Fruit fly (Drosophila melanogaster) whole organism, embryonic: Measurements from ENCODE around the gene CG31313.
A peak's percentile ranks its signal among the peaks of the same experiment; 100 is the strongest.

Source experiments
- Adf1 ChIP-seq: fragments of 200-800 bp; sonication (Bioruptor generic); IDR thresholded peaks from 2 replicates; pipeline ENCODE4 v1.3.6; 2022; ENCODE audit warnings: missing biosample characterization, missing genetic modification characterization
- Bdp1 ChIP-seq: fragments of 200-800 bp; sonication (Bioruptor generic); optimal IDR thresholded peaks from 3 replicates; lab custom pipeline; 2016; ENCODE audit warnings: missing biosample characterization, missing genetic modification characterization
- CG12236 ChIP-seq: fragments of 200-800 bp; sonication (Bioruptor generic); optimal IDR thresholded peaks from 2 replicates; lab custom pipeline; 2016; ENCODE audit warnings: missing biosample characterization, missing genetic modification characterization
- CG1233 ChIP-seq: fragments of 200-800 bp; sonication (Bioruptor generic); optimal IDR thresholded peaks from 4 replicates; lab custom pipeline; 2018; ENCODE audit warnings: missing biosample characterization, mild to moderate bottlenecking, missing genetic modification characterization
- CG12659 ChIP-seq: fragments of 200-800 bp; sonication (Bioruptor generic); optimal IDR thresholded peaks from 3 replicates; lab custom pipeline; 2017; ENCODE audit warnings: mild to moderate bottlenecking, missing biosample characterization, missing genetic modification reagents, missing genetic modification characterization
- CG13775 ChIP-seq: fragments of 200-800 bp; sonication (Bioruptor generic); optimal IDR thresholded peaks from 3 replicates; lab custom pipeline; 2017; ENCODE audit warnings: missing biosample characterization, mild to moderate bottlenecking, missing genetic modification characterization
- CG18476 ChIP-seq: fragments of 200-800 bp; sonication (Bioruptor generic); optimal IDR thresholded peaks from 2 replicates; lab custom pipeline; 2016; ENCODE audit warnings: missing biosample characterization, mild to moderate bottlenecking, missing genetic modification characterization
- CG30431 ChIP-seq: fragments of 200-800 bp; sonication (Bioruptor generic); optimal IDR thresholded peaks from 2 replicates; lab custom pipeline; 2017; ENCODE audit warnings: missing biosample characterization, missing genetic modification characterization
- CG31388 ChIP-seq: fragments of 200-800 bp; sonication (Bioruptor generic); optimal IDR thresholded peaks from 2 replicates; lab custom pipeline; 2016; ENCODE audit warnings: missing biosample characterization, missing genetic modification characterization
- CG4424 ChIP-seq: fragments of 200-800 bp; sonication (Bioruptor generic); optimal IDR thresholded peaks from 3 replicates; lab custom pipeline; 2016; ENCODE audit warnings: missing biosample characterization, missing genetic modification characterization
- CG4707 ChIP-seq: fragments of 200-800 bp; sonication (Bioruptor generic); optimal IDR thresholded peaks from 2 replicates; lab custom pipeline; 2018; ENCODE audit warnings: missing biosample characterization, mild to moderate bottlenecking, missing genetic modification characterization, moderate library complexity
- CG8089 ChIP-seq: fragments of 200-800 bp; sonication (Bioruptor generic); optimal IDR thresholded peaks from 3 replicates; lab custom pipeline; 2016; ENCODE audit warnings: missing biosample characterization, missing genetic modification characterization
- CG8388 ChIP-seq: fragments of 200-800 bp; sonication (Bioruptor generic); optimal IDR thresholded peaks from 2 replicates; lab custom pipeline; 2019; ENCODE audit warnings: missing biosample characterization, mild to moderate bottlenecking, missing genetic modification characterization, moderate library complexity
- CG8478 ChIP-seq: fragments of >200 bp; optimal IDR thresholded peaks from 2 replicates; lab custom pipeline; 2018
- CG8765 ChIP-seq: fragments of 200-800 bp; sonication (Bioruptor generic); IDR thresholded peaks from 2 replicates; pipeline ENCODE4 v1.3.6; 2022; ENCODE audit warnings: missing biosample characterization, missing genetic modification characterization
- D ChIP-seq, 2 experiments: fragments of 200-800 bp in 1 of 2; fragments of >200 bp in 1 of 2; sonication (Bioruptor generic) in 1 of 2; optimal IDR thresholded peaks; 2 replicates in 1 of 2; 3 replicates in 1 of 2; lab custom pipeline; 2017; ENCODE audit warnings: mild to moderate bottlenecking in 1 of 2, missing biosample characterization in 1 of 2, missing genetic modification characterization in 1 of 2, missing genetic modification reagents in 1 of 2
- Dfd ChIP-seq, 2 experiments: fragments of >200 bp; optimal IDR thresholded peaks; 2 replicates each; lab custom pipeline; 2017; ENCODE audit warnings: missing biosample characterization in 2 of 2, missing genetic modification characterization in 2 of 2
- HLH3B ChIP-seq: fragments of 200-800 bp; sonication (Bioruptor generic); IDR thresholded peaks from 2 replicates; pipeline ENCODE4 v1.3.6; 2022; ENCODE audit warnings: missing biosample characterization, missing genetic modification characterization
- HLH54F ChIP-seq: fragments of 200-800 bp; sonication (Bioruptor generic); optimal IDR thresholded peaks from 3 replicates; lab custom pipeline; 2016; ENCODE audit warnings: missing biosample characterization, missing genetic modification characterization
- Hmx ChIP-seq: fragments of 200-800 bp; sonication (Bioruptor generic); optimal IDR thresholded peaks from 2 replicates; lab custom pipeline; 2016; ENCODE audit warnings: missing biosample characterization, missing genetic modification characterization
- Hr3 ChIP-seq: fragments of 200-800 bp; sonication (Bioruptor generic); optimal IDR thresholded peaks from 3 replicates; lab custom pipeline; 2016; ENCODE audit warnings: missing biosample characterization, missing genetic modification characterization
- Myb ChIP-seq: fragments of 200-800 bp; sonication (Bioruptor generic); optimal IDR thresholded peaks from 2 replicates; lab custom pipeline; 2016; ENCODE audit warnings: missing biosample characterization, missing genetic modification characterization
- NFAT ChIP-seq: fragments of 200-800 bp; sonication (Bioruptor generic); IDR thresholded peaks from 2 replicates; pipeline ENCODE4 v1.3.6; 2022; ENCODE audit warnings: missing biosample characterization, missing genetic modification characterization
- NK7.1 ChIP-seq: fragments of 200-800 bp; sonication (Bioruptor generic); optimal IDR thresholded peaks from 3 replicates; lab custom pipeline; 2016; ENCODE audit warnings: missing biosample characterization, missing genetic modification characterization
- Nf-YB ChIP-seq: fragments of 200-800 bp; sonication (Bioruptor generic); optimal IDR thresholded peaks from 3 replicates; lab custom pipeline; 2019; ENCODE audit warnings: missing biosample characterization, mild to moderate bottlenecking, missing genetic modification characterization, moderate library complexity
- Poxn ChIP-seq: fragments of 200-800 bp; sonication (Bioruptor generic); IDR thresholded peaks from 2 replicates; pipeline ENCODE4 v1.3.6; 2022; ENCODE audit warnings: missing biosample characterization, missing genetic modification characterization
- Rfx ChIP-seq: fragments of 200-800 bp; sonication (Bioruptor generic); IDR thresholded peaks from 2 replicates; pipeline ENCODE4 v1.3.6; 2022; ENCODE audit warnings: missing biosample characterization, missing genetic modification characterization
- Rx ChIP-seq: fragments of 200-800 bp; sonication (Bioruptor generic); IDR thresholded peaks from 2 replicates; pipeline ENCODE4 v1.3.6; 2022; ENCODE audit warnings: missing biosample characterization, missing genetic modification characterization
- Sin3A ChIP-seq: fragments of >200 bp; optimal IDR thresholded peaks from 2 replicates; lab custom pipeline; 2018
- Sox100B ChIP-seq: fragments of 200-800 bp; sonication (Bioruptor generic); optimal IDR thresholded peaks from 3 replicates; lab custom pipeline; 2018; ENCODE audit warnings: missing biosample characterization, mild to moderate bottlenecking, missing genetic modification characterization
- abd-A ChIP-seq: fragments of 200-800 bp; sonication (Bioruptor generic); optimal IDR thresholded peaks from 3 replicates; lab custom pipeline; 2019; ENCODE audit warnings: missing biosample characterization, mild to moderate bottlenecking, missing genetic modification characterization, moderate library complexity
- dmrt11E ChIP-seq: fragments of 200-800 bp; sonication (Bioruptor generic); optimal IDR thresholded peaks from 3 replicates; lab custom pipeline; 2018; ENCODE audit warnings: missing biosample characterization, mild to moderate bottlenecking, missing genetic modification characterization, moderate library complexity
- esg ChIP-seq: fragments of 200-800 bp; sonication (Bioruptor generic); conservative IDR thresholded peaks from 2 replicates; pipeline ENCODE4 v1.3.6; 2022; ENCODE audit warnings: missing biosample characterization, missing genetic modification characterization
- fu2 ChIP-seq: fragments of 200-800 bp; sonication (Bioruptor generic); optimal IDR thresholded peaks from 2 replicates; lab custom pipeline; 2016; ENCODE audit warnings: missing biosample characterization, missing genetic modification characterization
- klu ChIP-seq: fragments of 200-800 bp; sonication (Bioruptor generic); IDR thresholded peaks from 2 replicates; pipeline ENCODE4 v1.3.6; 2022; ENCODE audit warnings: missing biosample characterization, missing genetic modification characterization
- mld ChIP-seq: fragments of 200-800 bp; sonication (Bioruptor generic); IDR thresholded peaks from 3 replicates; pipeline ENCODE4 v1.3.6; 2022; ENCODE audit warnings: missing biosample characterization, missing genetic modification characterization; ENCODE audit not compliant: partially characterized antibody
- nerfin-2 ChIP-seq: fragments of 200-800 bp; sonication (Bioruptor generic); IDR thresholded peaks from 2 replicates; pipeline ENCODE4 v1.3.6; 2022; ENCODE audit warnings: missing biosample characterization, missing genetic modification characterization; ENCODE audit not compliant: partially characterized antibody
- org-1 ChIP-seq: fragments of 200-800 bp; sonication (Bioruptor generic); optimal IDR thresholded peaks from 2 replicates; lab custom pipeline; 2017; ENCODE audit warnings: missing biosample characterization, missing genetic modification characterization
- otp ChIP-seq: fragments of 200-800 bp; sonication (Bioruptor generic); IDR thresholded peaks from 3 replicates; pipeline ENCODE4, ENCODE4 v1.3.6; 2022; ENCODE audit warnings: missing biosample characterization, missing genetic modification characterization
- phol ChIP-seq: fragments of 200-800 bp; sonication (Bioruptor generic); optimal IDR thresholded peaks from 3 replicates; lab custom pipeline; 2018; ENCODE audit warnings: missing biosample characterization, mild to moderate bottlenecking, missing genetic modification characterization, moderate library complexity
- repo ChIP-seq: fragments of 200-800 bp; sonication (Bioruptor generic); optimal IDR thresholded peaks from 2 replicates; lab custom pipeline; 2016; ENCODE audit warnings: missing biosample characterization, missing genetic modification characterization
- sd ChIP-seq: fragments of 200-800 bp; sonication (Bioruptor generic); optimal IDR thresholded peaks from 3 replicates; lab custom pipeline; 2018; ENCODE audit warnings: missing biosample characterization, mild to moderate bottlenecking, missing genetic modification characterization, moderate library complexity
- sens ChIP-seq: fragments of 200-800 bp; sonication (Bioruptor generic); peaks from one replicate; lab custom pipeline; 2016; ENCODE audit warnings: missing biosample characterization, missing genetic modification characterization
- sna ChIP-seq: fragments of 200-800 bp; sonication (Bioruptor generic); IDR thresholded peaks from 2 replicates; pipeline ENCODE4 v1.3.6; 2022; ENCODE audit warnings: missing biosample characterization, missing genetic modification characterization; ENCODE audit not compliant: partially characterized antibody
- ssp ChIP-seq: fragments of 200-800 bp; sonication (Bioruptor generic); IDR thresholded peaks from 2 replicates; pipeline ENCODE4 v1.3.6; 2022; ENCODE audit warnings: missing biosample characterization, missing genetic modification characterization
- stc ChIP-seq: fragments of 200-800 bp; sonication (Bioruptor generic); IDR thresholded peaks from 2 replicates; pipeline ENCODE4 v1.3.6; 2022; ENCODE audit warnings: missing biosample characterization, missing genetic modification characterization
- tgo ChIP-seq: fragments of 200-800 bp; sonication (Bioruptor generic); IDR thresholded peaks from 3 replicates; pipeline ENCODE4 v1.3.6; 2022; ENCODE audit warnings: missing biosample characterization, missing genetic modification characterization
- toy ChIP-seq: fragments of 200-800 bp; sonication (Bioruptor generic); IDR thresholded peaks from 2 replicates; pipeline ENCODE4 v1.3.6; 2022; ENCODE audit warnings: missing biosample characterization, missing genetic modification characterization
- unc-4 ChIP-seq: fragments of 200-800 bp; sonication (Bioruptor generic); IDR thresholded peaks from 2 replicates; pipeline ENCODE4 v1.3.6; 2022; ENCODE audit warnings: missing biosample characterization, missing genetic modification characterization; ENCODE audit not compliant: partially characterized antibody
- unpg ChIP-seq: fragments of 200-800 bp; sonication (Bioruptor generic); optimal IDR thresholded peaks from 3 replicates; lab custom pipeline; 2018; ENCODE audit warnings: missing biosample characterization, mild to moderate bottlenecking, missing genetic modification characterization, moderate library complexity

CG31313 gene

DNA sequence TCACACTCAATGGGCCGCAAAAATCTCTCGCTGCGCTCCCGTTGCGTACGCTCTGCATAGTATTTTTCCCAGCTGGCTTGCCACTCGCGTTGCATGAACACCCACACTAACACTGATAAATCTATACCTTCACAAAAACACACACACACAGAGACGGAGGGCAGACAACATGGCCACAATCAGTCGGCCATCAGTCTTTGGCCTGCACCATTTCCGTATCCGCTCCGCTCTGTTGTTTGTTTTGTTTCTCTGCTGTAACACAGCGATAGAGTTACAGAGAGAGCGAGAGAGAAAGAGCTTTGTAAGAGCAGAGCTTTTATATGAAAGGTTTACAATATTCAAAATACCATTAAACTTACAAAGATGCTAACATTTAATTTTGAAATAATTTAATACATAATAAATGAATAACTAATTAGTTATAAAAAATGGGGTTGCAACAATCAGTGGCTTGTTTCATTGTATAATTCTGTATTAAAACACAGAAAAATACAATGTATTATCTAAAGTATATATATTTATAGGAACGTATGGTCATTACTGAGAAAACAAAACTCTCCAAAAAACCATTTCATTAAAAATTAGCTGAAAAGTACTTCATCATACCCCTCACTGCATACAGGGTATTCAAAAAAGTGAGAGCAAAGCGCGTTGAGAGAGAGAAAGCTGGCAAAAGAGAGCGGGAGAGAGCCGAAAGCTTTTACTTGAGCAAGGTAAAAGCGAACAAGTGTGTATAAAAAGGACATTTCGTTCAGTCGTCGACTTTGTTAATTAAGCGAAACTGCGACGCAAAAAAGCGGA, 41.9 kb upstream of the CG31313 start, which contains the start of gene CG14853 (continued):
- peak; percentile 3 for TF ChIP-seq NK7.1
- no peak for TF ChIP-seq nerfin-2 (GFP tag; lab: Robert Waterston, UW)
- peak; percentile 76 for TF ChIP-seq stc (GFP tag; lab: Robert Waterston, UW)
- TF ChIP-seq sens (GFP tag; lab: Kevin White, UChicago) = peak; percentile 86
- peak; percentile 70 for TF ChIP-seq CG4707 (GFP tag; lab: Kevin White, UChicago)
- TF ChIP-seq fu2 (GFP tag; lab: Kevin White, UChicago) = no peak
- no peak for TF ChIP-seq Myb
- peak; percentile 93 for TF ChIP-seq CG12659 (GFP tag; lab: Kevin White, UChicago)
- TF ChIP-seq CG18476 = no peak
- no peak for TF ChIP-seq CG8478
- peak; percentile 42; the same call in 1 of the 2 replicates for TF ChIP-seq Adf1
- TF ChIP-seq unpg (GFP tag; lab: Kevin White, UChicago) = peak; percentile 65
- TF ChIP-seq D (optimal IDR thresholded peaks at IDR 0.05; lab: Kevin White, UChicago) = no peak
- peak; percentile 52 for TF ChIP-seq D (GFP tag; optimal IDR thresholded peaks at IDR 0.05; lab: Kevin White, UChicago)
- TF ChIP-seq CG8089 = peak; percentile 56
- no peak for TF ChIP-seq sd
- peak; percentile 60 for TF ChIP-seq CG8388 (GFP tag; lab: Kevin White, UChicago)
- TF ChIP-seq toy (GFP tag; lab: Robert Waterston, UW) = no peak
- TF ChIP-seq CG12236 (GFP tag; lab: Kevin White, UChicago) = no peak
- TF ChIP-seq mld (GFP tag; lab: Robert Waterston, UW) = no peak
- no peak for TF ChIP-seq Hmx
- TF ChIP-seq abd-A (tag; lab: Kevin White, UChicago) = peak; percentile 79
- TF ChIP-seq unc-4 (GFP tag; lab: Robert Waterston, UW) = no peak
- peak; percentile 40 for TF ChIP-seq otp (GFP tag; lab: Robert Waterston, UW)
- TF ChIP-seq klu (GFP tag; lab: Robert Waterston, UW) = peak; percentile 44; the same call in 1 of the 2 replicates
- peak; percentile 4; the same call in 1 of the 2 replicates for TF ChIP-seq Rfx
- TF ChIP-seq phol (tag; lab: Kevin White, UChicago) = peak; percentile 83
- TF ChIP-seq HLH3B (GFP tag; lab: Robert Waterston, UW) = peak; percentile 54
- peak; percentile 63 for TF ChIP-seq ssp (GFP tag; lab: Robert Waterston, UW)
- TF ChIP-seq Sin3A (lab: Kevin White, UChicago) = no peak
- TF ChIP-seq CG13775 (GFP tag; lab: Kevin White, UChicago) = peak; percentile 71
- TF ChIP-seq Nf-YB (GFP tag; lab: Kevin White, UChicago) = peak; percentile 73
- peak; percentile 75 for TF ChIP-seq Sox100B
- peak; percentile 56 for TF ChIP-seq CG30431 (GFP tag; lab: Kevin White, UChicago)
- peak; percentile 33 for TF ChIP-seq dmrt11E (tag; lab: Kevin White, UChicago)
- no peak for TF ChIP-seq repo (GFP tag; lab: Kevin White, UChicago)
- TF ChIP-seq sna = no peak
- TF ChIP-seq Hr3 (GFP tag; lab: Kevin White, UChicago) = peak; percentile 85
- TF ChIP-seq Rx = peak; percentile 61
- peak; percentile 72 for TF ChIP-seq CG1233 (GFP tag; lab: Kevin White, UChicago)
- peak; percentile 83 for TF ChIP-seq esg
- TF ChIP-seq CG31388 (GFP tag; lab: Kevin White, UChicago) = no peak
- no peak for TF ChIP-seq Dfd (GFP tag; optimal IDR thresholded peaks at IDR 0.05; lab: Kevin White, UChicago)
- no peak for TF ChIP-seq HLH54F (GFP tag; lab: Kevin White, UChicago)
- peak; percentile 60 for TF ChIP-seq CG4424 (GFP tag; lab: Kevin White, UChicago)
- TF ChIP-seq CG8765 (GFP tag; lab: Robert Waterston, UW) = no peak
- TF ChIP-seq tgo = peak; percentile 71; the same call in 2 of the 3 replicates
- TF ChIP-seq org-1 (GFP tag; lab: Kevin White, UChicago) = peak; percentile 31
- no peak for TF ChIP-seq Bdp1 (GFP tag; lab: Kevin White, UChicago)
- TF ChIP-seq Poxn (GFP tag; lab: Robert Waterston, UW) = no peak
- peak; percentile 56; the same call in 1 of the 2 replicates for TF ChIP-seq NFAT (GFP tag; lab: Robert Waterston, UW)
